Worm (Caenorhabditis elegans): ENCODE measurements around the gene Y75B8A.23.

Y75B8A.23 gene

ce11 chrIII:12225234-12225633 is 25.2 kb upstream of the Y75B8A.23 start, which contains the start of gene gmn-1 (continued):
- TF ChIP-seq atf-7 (tag; optimal IDR thresholded peaks at IDR 0.05) = no peak
- no peak for TF ChIP-seq snpc-4 (GFP tag; optimal IDR thresholded peaks at IDR 0.05)
- TF ChIP-seq snpc-4 (tag; optimal IDR thresholded peaks at IDR 0.05) = peak in 1 of 4 experiments; percentile 23
- TF ChIP-seq snpc-1.3 (tag; optimal IDR thresholded peaks at IDR 0.05; ENCODE audit: insufficient read depth) = peak; percentile 42
- TF ChIP-seq ceh-79 (tag; optimal IDR thresholded peaks at IDR 0.05) = no peak
- no peak for TF ChIP-seq unc-130 (GFP tag; optimal IDR thresholded peaks at IDR 0.05)
- TF ChIP-seq Y53G8AR.9 (GFP tag; conservative IDR thresholded peaks at IDR 0.05) = no peak
- peak; percentile 3 for TF ChIP-seq chd-7 (tag; optimal IDR thresholded peaks at IDR 0.05)
- TF ChIP-seq lin-26 (GFP tag; IDR thresholded peaks at IDR 0.05) = no peak
- TF ChIP-seq ceh-100 (GFP tag; IDR thresholded peaks at IDR 0.05) = 0 out of 2 replicates have a peak, but pooled peaks have one; percentile 26
- no peak for TF ChIP-seq dpff-1 (tag; optimal IDR thresholded peaks at IDR 0.05)
- no peak for TF ChIP-seq fkh-3 (tag; optimal IDR thresholded peaks at IDR 0.05)
- TF ChIP-seq F49E8.2 (tag; optimal IDR thresholded peaks at IDR 0.05; ENCODE audit: insufficient read depth) = no peak
- peak; percentile 53 for TF ChIP-seq athp-1 (tag; optimal IDR thresholded peaks at IDR 0.05)
- peak; percentile 73 for TF ChIP-seq dox-1 (GFP tag; IDR thresholded peaks at IDR 0.05)
- TF ChIP-seq hlh-26 (GFP tag; conservative IDR thresholded peaks at IDR 0.05) = no peak
- no peak for TF ChIP-seq rpc-1 (optimal IDR thresholded peaks at IDR 0.05)
- TF ChIP-seq rpc-1 (tag; optimal IDR thresholded peaks at IDR 0.05) = no peak
- peak; percentile 44; the same call in 1 of the 2 replicates for TF ChIP-seq ekl-4 (GFP tag; IDR thresholded peaks at IDR 0.05)
- no peak for TF ChIP-seq F23B12.7 (tag; optimal IDR thresholded peaks at IDR 0.05; ENCODE audit: insufficient read depth)
- peak in 1 of 3 experiments; percentile 26 for TF ChIP-seq lin-35 (GFP tag; optimal IDR thresholded peaks at IDR 0.05)
- TF ChIP-seq hlh-12 (tag; optimal IDR thresholded peaks at IDR 0.05) = no peak
- TF ChIP-seq ztf-25 (GFP tag; IDR thresholded peaks at IDR 0.05) = no peak
- peak; percentile 90 for TF ChIP-seq xnd-1 (tag; optimal IDR thresholded peaks at IDR 0.05)
- no peak for TF ChIP-seq nfya-2 (GFP tag; IDR thresholded peaks at IDR 0.05)
- peak; percentile 87 for TF ChIP-seq ceh-91 (GFP tag; IDR thresholded peaks at IDR 0.05)
- no peak for TF ChIP-seq aptf-2 (GFP tag; conservative IDR thresholded peaks at IDR 0.05)
- TF ChIP-seq rcor-1 (GFP tag; IDR thresholded peaks at IDR 0.05) = peak; percentile 67
- TF ChIP-seq tbp1 (GFP tag; optimal IDR thresholded peaks at IDR 0.05) = peak; percentile 42
- TF ChIP-seq pha-4 (tag; optimal IDR thresholded peaks at IDR 0.05) = no peak
- TF ChIP-seq aptf-3 (GFP tag; IDR thresholded peaks at IDR 0.05) = no peak
- TF ChIP-seq cebp-2 (GFP tag; IDR thresholded peaks at IDR 0.05) = no peak
- no peak for TF ChIP-seq F57A8.1 (GFP tag; optimal IDR thresholded peaks at IDR 0.05)
- TF ChIP-seq rec-8 (tag; optimal IDR thresholded peaks at IDR 0.05) = no peak
- no peak for TF ChIP-seq egl-44 (GFP tag; IDR thresholded peaks at IDR 0.05)
- 0 out of 2 replicates have a peak, but pooled peaks have one; percentile 23 for TF ChIP-seq Y79H2A.3 (GFP tag; conservative IDR thresholded peaks at IDR 0.05)
- TF ChIP-seq sea-2 (GFP tag; IDR thresholded peaks at IDR 0.05) = no peak
- no peak for TF ChIP-seq B0261.1 (tag; optimal IDR thresholded peaks at IDR 0.05)
- peak; percentile 57; the same call in 1 of the 2 replicates for TF ChIP-seq Y95B8A.8 (GFP tag; IDR thresholded peaks at IDR 0.05)
- no peak for TF ChIP-seq lin-40 (tag; optimal IDR thresholded peaks at IDR 0.05)
- no peak for TF ChIP-seq F55B11.4 (tag; optimal IDR thresholded peaks at IDR 0.05; ENCODE audit: borderline replicate concordance, insufficient read depth)
- no peak for TF ChIP-seq ztf-22 (GFP tag; optimal IDR thresholded peaks at IDR 0.05)
- TF ChIP-seq Y67H2A.10 (GFP tag; conservative IDR thresholded peaks at IDR 0.05) = no peak
- no peak for TF ChIP-seq nhr-120 (GFP tag; IDR thresholded peaks at IDR 0.05)
- no peak for TF ChIP-seq K12H6.12 (tag; optimal IDR thresholded peaks at IDR 0.05)
- TF ChIP-seq zfh-2 (GFP tag; conservative IDR thresholded peaks at IDR 0.05) = no peak
- no peak for TF ChIP-seq K11D2.4 (GFP tag; IDR thresholded peaks at IDR 0.05)
- no peak for TF ChIP-seq attf-5 (GFP tag; optimal IDR thresholded peaks at IDR 0.05)
- TF ChIP-seq efl-1 (GFP tag; optimal IDR thresholded peaks at IDR 0.05) = peak; percentile 91

All from whole organism, young adult.